Fruit fly (Drosophila melanogaster) whole organism, embryonic: ENCODE results near the gene CG15461.
A peak's percentile ranks its signal among the peaks of the same experiment; 100 is the strongest.

Experiments used
- Atf6 ChIP-seq: fragments of 200-800 bp; sonication (Bioruptor generic); IDR thresholded peaks from 2 replicates; pipeline ENCODE4 v1.3.6; 2022; ENCODE audit warnings: missing biosample characterization, missing genetic modification characterization
- CG1024 ChIP-seq: fragments of 200-800 bp; sonication (Bioruptor generic); IDR thresholded peaks from 2 replicates; pipeline ENCODE4 v1.3.6; 2022; ENCODE audit warnings: missing biosample characterization, missing genetic modification characterization
- CG10267 ChIP-seq: fragments of 200-800 bp; sonication (Bioruptor generic); optimal IDR thresholded peaks from 2 replicates; lab custom pipeline; 2018; ENCODE audit warnings: missing biosample characterization, mild to moderate bottlenecking, missing genetic modification characterization, moderate library complexity
- CG10462 ChIP-seq: fragments of 200-800 bp; sonication (Bioruptor generic); optimal IDR thresholded peaks from 2 replicates; lab custom pipeline; 2016; ENCODE audit warnings: missing biosample characterization, missing genetic modification characterization
- CG14860 ChIP-seq: fragments of 200-800 bp; sonication (Bioruptor generic); IDR thresholded peaks from 3 replicates; pipeline ENCODE4 v1.3.6; 2022; ENCODE audit warnings: missing biosample characterization, missing genetic modification characterization; ENCODE audit not compliant: partially characterized antibody
- CG15011 ChIP-seq: fragments of 200-800 bp; sonication (Bioruptor generic); optimal IDR thresholded peaks from 3 replicates; lab custom pipeline; 2018; ENCODE audit warnings: missing biosample characterization, mild to moderate bottlenecking, missing genetic modification characterization
- CG15269 ChIP-seq: fragments of 200-800 bp; sonication (Bioruptor generic); optimal IDR thresholded peaks from 2 replicates; lab custom pipeline; 2018; ENCODE audit warnings: missing biosample characterization, mild to moderate bottlenecking, missing genetic modification characterization, moderate library complexity
- CG18619 ChIP-seq: fragments of 200-800 bp; sonication (Bioruptor generic); optimal IDR thresholded peaks from 3 replicates; lab custom pipeline; 2017; ENCODE audit warnings: missing biosample characterization, mild to moderate bottlenecking, missing genetic modification characterization
- CG30403 ChIP-seq: fragments of 200-800 bp; sonication (Bioruptor generic); optimal IDR thresholded peaks from 3 replicates; lab custom pipeline; 2016; ENCODE audit warnings: missing biosample characterization, missing genetic modification characterization
- CG31224 ChIP-seq: fragments of 200-800 bp; sonication (Bioruptor generic); IDR thresholded peaks from 2 replicates; pipeline ENCODE4 v1.3.6; 2022; ENCODE audit warnings: missing biosample characterization, missing genetic modification characterization
- CG4617 ChIP-seq: fragments of 200-800 bp; sonication (Bioruptor generic); optimal IDR thresholded peaks from 3 replicates; lab custom pipeline; 2016; ENCODE audit warnings: missing biosample characterization, missing genetic modification characterization, borderline replicate concordance
- CG7745 ChIP-seq: fragments of 200-800 bp; sonication (Bioruptor generic); optimal IDR thresholded peaks from 2 replicates; lab custom pipeline; 2018; ENCODE audit warnings: missing biosample characterization, mild to moderate bottlenecking, missing genetic modification characterization, moderate library complexity
- CG7839 ChIP-seq: fragments of 200-800 bp; sonication (Bioruptor generic); optimal IDR thresholded peaks from 3 replicates; lab custom pipeline; 2018; ENCODE audit warnings: missing biosample characterization, mild to moderate bottlenecking, missing genetic modification characterization, moderate library complexity
- CG8765 ChIP-seq: fragments of 200-800 bp; sonication (Bioruptor generic); IDR thresholded peaks from 2 replicates; pipeline ENCODE4 v1.3.6; 2022; ENCODE audit warnings: missing biosample characterization, missing genetic modification characterization
- D19B ChIP-seq: fragments of 200-800 bp; sonication (Bioruptor generic); optimal IDR thresholded peaks from 2 replicates; lab custom pipeline; 2017; ENCODE audit warnings: missing biosample characterization, mild to moderate bottlenecking, missing genetic modification characterization
- Dp ChIP-seq: fragments of 200-800 bp; sonication (Bioruptor generic); optimal IDR thresholded peaks from 2 replicates; lab custom pipeline; 2018; ENCODE audit warnings: missing biosample characterization, mild to moderate bottlenecking, missing genetic modification characterization, moderate library complexity
- Elba2 ChIP-seq: fragments of 200-800 bp; sonication (Bioruptor generic); optimal IDR thresholded peaks from 3 replicates; lab custom pipeline; 2016; ENCODE audit warnings: missing biosample characterization, missing genetic modification characterization
- Ets65A ChIP-seq: fragments of 200-800 bp; sonication (Bioruptor generic); peaks from one replicate; lab custom pipeline; 2016; ENCODE audit warnings: missing biosample characterization, missing genetic modification characterization
- Gug ChIP-seq: fragments of 200-800 bp; sonication (Bioruptor generic); IDR thresholded peaks from 4 replicates; pipeline ENCODE4 v1.3.6; 2022; ENCODE audit warnings: missing biosample characterization, missing genetic modification characterization
- Hmr ChIP-seq: fragments of 200-800 bp; sonication (Bioruptor generic); optimal IDR thresholded peaks from 3 replicates; lab custom pipeline; 2017; ENCODE audit warnings: mild to moderate bottlenecking, missing biosample characterization, missing genetic modification reagents, missing genetic modification characterization
- Hmx ChIP-seq: fragments of 200-800 bp; sonication (Bioruptor generic); optimal IDR thresholded peaks from 2 replicates; lab custom pipeline; 2016; ENCODE audit warnings: missing biosample characterization, missing genetic modification characterization
- NC2β ChIP-seq: fragments of 200-800 bp; sonication (Bioruptor generic); optimal IDR thresholded peaks from 2 replicates; lab custom pipeline; 2016; ENCODE audit warnings: missing biosample characterization, missing genetic modification characterization
- Oli ChIP-seq: fragments of 200-800 bp; sonication (Bioruptor generic); optimal IDR thresholded peaks from 2 replicates; lab custom pipeline; 2018; ENCODE audit warnings: missing biosample characterization, mild to moderate bottlenecking, missing genetic modification characterization, moderate library complexity
- PHDP ChIP-seq: fragments of 200-800 bp; sonication (Bioruptor generic); optimal IDR thresholded peaks from 3 replicates; lab custom pipeline; 2018; ENCODE audit warnings: missing biosample characterization, mild to moderate bottlenecking, missing genetic modification characterization, moderate library complexity
- Rx ChIP-seq: fragments of 200-800 bp; sonication (Bioruptor generic); IDR thresholded peaks from 2 replicates; pipeline ENCODE4 v1.3.6; 2022; ENCODE audit warnings: missing biosample characterization, missing genetic modification characterization
- Sry-β ChIP-seq: fragments of 200-800 bp; sonication (Bioruptor generic); optimal IDR thresholded peaks from 2 replicates; lab custom pipeline; 2018; ENCODE audit warnings: missing biosample characterization, mild to moderate bottlenecking, missing genetic modification characterization, moderate library complexity
- Usf ChIP-seq: fragments of 200-800 bp; sonication (Bioruptor generic); optimal IDR thresholded peaks from 2 replicates; lab custom pipeline; 2017; ENCODE audit warnings: missing genotype, missing biosample characterization, missing genetic modification characterization
- bigmax ChIP-seq: fragments of 200-800 bp; sonication (Bioruptor generic); optimal IDR thresholded peaks from 2 replicates; lab custom pipeline; 2018; ENCODE audit warnings: missing biosample characterization, mild to moderate bottlenecking, missing genetic modification characterization
- caup ChIP-seq: fragments of 200-800 bp; sonication (Bioruptor generic); optimal IDR thresholded peaks from 3 replicates; lab custom pipeline; 2017; ENCODE audit warnings: missing biosample characterization, mild to moderate bottlenecking, missing genetic modification characterization, moderate library complexity; ENCODE audit not compliant: severe bottlenecking
- da ChIP-seq: fragments of 200-800 bp; sonication (Bioruptor generic); optimal IDR thresholded peaks from 2 replicates; lab custom pipeline; 2016; ENCODE audit warnings: missing biosample characterization, missing genetic modification characterization
- en ChIP-seq: fragments of 200-800 bp; sonication (Bioruptor generic); optimal IDR thresholded peaks from 2 replicates; lab custom pipeline; 2016; ENCODE audit warnings: missing biosample characterization, missing genetic modification characterization
- fd64A ChIP-seq: fragments of 200-800 bp; sonication (Bioruptor generic); optimal IDR thresholded peaks from 3 replicates; lab custom pipeline; 2018; ENCODE audit warnings: missing biosample characterization, mild to moderate bottlenecking, missing genetic modification characterization
- gcm2 ChIP-seq: fragments of 200-800 bp; sonication (Bioruptor generic); optimal IDR thresholded peaks from 2 replicates; lab custom pipeline; 2016; ENCODE audit warnings: missing biosample characterization, missing genetic modification characterization
- oc ChIP-seq: fragments of 200-800 bp; sonication (Bioruptor generic); optimal IDR thresholded peaks from 2 replicates; lab custom pipeline; 2018; ENCODE audit warnings: missing biosample characterization, mild to moderate bottlenecking, missing genetic modification characterization, moderate library complexity
- onecut ChIP-seq: fragments of 200-800 bp; sonication (Bioruptor generic); IDR thresholded peaks from 2 replicates; pipeline ENCODE4 v1.3.6; 2022; ENCODE audit warnings: missing biosample characterization, missing genetic modification characterization
- otp ChIP-seq: fragments of 200-800 bp; sonication (Bioruptor generic); IDR thresholded peaks from 3 replicates; pipeline ENCODE4, ENCODE4 v1.3.6; 2022; ENCODE audit warnings: missing biosample characterization, missing genetic modification characterization
- pho ChIP-seq: fragments of 200-800 bp; sonication (Bioruptor generic); optimal IDR thresholded peaks from 2 replicates; lab custom pipeline; 2016; ENCODE audit warnings: missing biosample characterization, missing genetic modification characterization
- phol ChIP-seq: fragments of 200-800 bp; sonication (Bioruptor generic); optimal IDR thresholded peaks from 3 replicates; lab custom pipeline; 2018; ENCODE audit warnings: missing biosample characterization, mild to moderate bottlenecking, missing genetic modification characterization, moderate library complexity
- tgo ChIP-seq: fragments of 200-800 bp; sonication (Bioruptor generic); IDR thresholded peaks from 3 replicates; pipeline ENCODE4 v1.3.6; 2022; ENCODE audit warnings: missing biosample characterization, missing genetic modification characterization
- tio ChIP-seq: fragments of 200-800 bp; sonication (Bioruptor generic); optimal IDR thresholded peaks from 2 replicates; lab custom pipeline; 2017; ENCODE audit warnings: missing biosample characterization, missing genetic modification characterization, inconsistent platforms
- wdn ChIP-seq: fragments of 200-800 bp; sonication (Bioruptor generic); IDR thresholded peaks from 2 replicates; pipeline ENCODE4 v1.3.6; 2022; ENCODE audit warnings: missing biosample characterization, missing genetic modification characterization
- wek ChIP-seq: fragments of 200-800 bp; sonication (Bioruptor generic); optimal IDR thresholded peaks from 3 replicates; lab custom pipeline; 2018; ENCODE audit warnings: missing biosample characterization, mild to moderate bottlenecking, missing genetic modification characterization, moderate library complexity
- zen2 ChIP-seq: fragments of 200-800 bp; sonication (Bioruptor generic); IDR thresholded peaks from 3 replicates; pipeline ENCODE4 v1.3.6; 2022; ENCODE audit warnings: missing biosample characterization, missing genetic modification characterization; ENCODE audit not compliant: partially characterized antibody

Gene CG15461

dm6 chrX:20501040-20501609 lies 15.1 kb downstream of the CG15461 start (continued):
- TF ChIP-seq otp (GFP tag; lab: Robert Waterston, UW) (0 out of 3 replicates have a peak, but pooled peaks have one; percentile 27), wek (GFP tag; lab: Kevin White, UChicago) (no peak), Ets65A (peak; percentile 87), CG18619 (GFP tag; lab: Kevin White, UChicago) (peak; percentile 7), CG7745 (tag; lab: Kevin White, UChicago) (no peak), gcm2 (no peak), da (GFP tag; lab: Kevin White, UChicago) (no peak), Rx (GFP tag; lab: Robert Waterston, UW) (peak; percentile 34; the same call in 1 of the 2 replicates), CG4617 (GFP tag; lab: Kevin White, UChicago) (no peak), CG10267 (tag; lab: Kevin White, UChicago) (no peak), Usf (GFP tag; lab: Kevin White, UChicago) (no peak), Atf6 (GFP tag; lab: Robert Waterston, UW) (peak; percentile 19; the same call in 1 of the 2 replicates), wdn (GFP tag; lab: Robert Waterston, UW) (no peak), Elba2 (no peak), CG30403 (GFP tag; lab: Kevin White, UChicago) (peak; percentile 46), onecut (no peak), CG31224 (GFP tag; lab: Robert Waterston, UW) (0 out of 2 replicates have a peak, but pooled peaks have one; percentile 6), Hmr (GFP tag; lab: Kevin White, UChicago) (peak; percentile 8), NC2β (GFP tag; lab: Kevin White, UChicago) (no peak), Dp (GFP tag; lab: Kevin White, UChicago) (no peak), phol (no peak), CG8765 (no peak), bigmax (no peak), caup (GFP tag; lab: Kevin White, UChicago) (no peak), Gug (GFP tag; lab: Robert Waterston, UW) (0 out of 4 replicates have a peak, but pooled peaks have one; percentile 30), pho (GFP tag; lab: Kevin White, UChicago) (peak; percentile 21), Hmx (GFP tag; lab: Kevin White, UChicago) (no peak), CG10462 (GFP tag; lab: Kevin White, UChicago) (no peak), tgo (GFP tag; lab: Robert Waterston, UW) (peak; percentile 29; the same call in 1 of the 3 replicates), tio (GFP tag; lab: Kevin White, UChicago) (peak; percentile 11), en (GFP tag; lab: Kevin White, UChicago) (no peak), CG14860 (GFP tag; lab: Robert Waterston, UW) (no peak), Oli (tag; lab: Kevin White, UChicago) (peak; percentile 42), CG1024 (GFP tag; lab: Robert Waterston, UW) (no peak), PHDP (tag; lab: Kevin White, UChicago) (peak; percentile 25), D19B (GFP tag; lab: Kevin White, UChicago) (no peak), CG15011 (GFP tag; lab: Kevin White, UChicago) (no peak), zen2 (GFP tag; lab: Robert Waterston, UW) (no peak), CG7839 (peak; percentile 55), fd64A (no peak), CG15269 (tag; lab: Kevin White, UChicago) (peak; percentile 36), Sry-β (GFP tag; lab: Kevin White, UChicago) (no peak), oc (tag; lab: Kevin White, UChicago) (peak; percentile 30)
